Worm (Caenorhabditis elegans) whole organism, midembryonic: ENCODE results near the gene abf-5.

Source experiments
- T22C8.4 ChIP-seq: fragments of 200-800 bp; sonication (Bioruptor generic); IDR thresholded peaks from 2 replicates; pipeline ENCODE4 v1.3.6; 2022; ENCODE audit warnings: missing genetic modification characterization, missing compliant biosample characterization
- cog-1 ChIP-seq: sonication (generic microtip); optimal IDR thresholded peaks from 2 replicates; lab custom pipeline; 2016; ENCODE audit warnings: missing genetic modification characterization, missing compliant biosample characterization
- flt-1 ChIP-seq: fragments of 200-800 bp; sonication (Bioruptor generic); IDR thresholded peaks from 2 replicates; pipeline ENCODE4 v1.3.6; 2022; ENCODE audit warnings: missing genetic modification characterization, missing compliant biosample characterization
- klf-2 ChIP-seq: fragments of 200-800 bp; sonication (Bioruptor generic); conservative IDR thresholded peaks from 2 replicates; pipeline ENCODE4 v1.3.6; 2022; ENCODE audit warnings: missing genetic modification reagents, missing genetic modification characterization, missing compliant biosample characterization
- ref-1 ChIP-seq: fragments of 200-800 bp; sonication (Bioruptor generic); conservative IDR thresholded peaks from 2 replicates; pipeline ENCODE4 v1.3.6; 2022; ENCODE audit warnings: missing genetic modification reagents, missing genetic modification characterization, missing compliant biosample characterization
- tab-1 ChIP-seq: fragments of 200-800 bp; sonication (Bioruptor generic); IDR thresholded peaks from 2 replicates; pipeline ENCODE4 v1.3.6; 2022; ENCODE audit warnings: missing genetic modification characterization, missing compliant biosample characterization
- ztf-23 ChIP-seq: fragments of 200-800 bp; sonication (Bioruptor generic); IDR thresholded peaks from 2 replicates; pipeline ENCODE4 v1.3.6; 2022; ENCODE audit warnings: missing genetic modification reagents, missing genetic modification characterization, missing compliant biosample characterization
- ztf-29 ChIP-seq: fragments of 200-800 bp; sonication (Bioruptor generic); IDR thresholded peaks from 2 replicates; pipeline ENCODE4 v1.3.6; 2022; ENCODE audit warnings: missing genetic modification reagents, missing genetic modification characterization, missing compliant biosample characterization

ce11 chrX:12761295-12761775 is 31.3 kb upstream of the abf-5 start:
- TF ChIP-seq ztf-23 = no peak
- no peak for TF ChIP-seq T22C8.4 (GFP tag; lab: Robert Waterston, UW)
- TF ChIP-seq flt-1 (GFP tag; lab: Robert Waterston, UW) = no peak
- TF ChIP-seq cog-1 (tag; lab: Kevin White, UChicago) = no peak
- no peak for TF ChIP-seq ref-1
- no peak for TF ChIP-seq tab-1 (GFP tag; lab: Robert Waterston, UW)
- TF ChIP-seq ztf-29 = no peak
- TF ChIP-seq klf-2 (GFP tag; lab: Robert Waterston, UW) = no peak
